Fruit fly (Drosophila melanogaster): ENCODE results near the gene Phae2.

Gene Phae2

dm6 chr2L:12142439-12142838 is 31.5 kb downstream of the Phae2 start, which contains the start of gene CG31760:
TSS of gene CG31760 (plus strand) at chr2L:12142780.
- no peak for TF ChIP-seq CTCF (optimal IDR thresholded peaks at IDR 0.05)
- no peak for TF ChIP-seq CG8478 (optimal IDR thresholded peaks at IDR 0.05)

dm6 chr2L:12161467-12161866 is 50.6 kb downstream of the Phae2 start, which contains the start of gene CG31861:
TSS of gene CG31861 (plus strand) at chr2L:12161767.
- no peak for TF ChIP-seq CG8478 (optimal IDR thresholded peaks at IDR 0.05)
- TF ChIP-seq CTCF (optimal IDR thresholded peaks at IDR 0.05): no peak

All from S2 (cell line).